Worm (Caenorhabditis elegans) whole organism, L1 larva: ENCODE measurements around the gene egl-38.

ENCODE experiments used
- ceh-90 ChIP-seq: sonication (generic microtip); optimal IDR thresholded peaks from 2 replicates; lab custom pipeline; 2016; ENCODE audit warnings: missing genetic modification characterization, missing compliant biosample characterization
- egl-27 ChIP-seq, 2 experiments: fragments of 150-350 bp in 1 of 2; sonication (generic microtip); optimal IDR thresholded peaks; 3 replicates each; lab custom pipeline; 2017 to 2018; ENCODE audit warnings: missing biosample characterization in 2 of 2, missing genetic modification characterization in 2 of 2, missing genetic modification reagents in 2 of 2
- fkh-10 ChIP-seq: sonication (generic microtip); optimal IDR thresholded peaks from 2 replicates; lab custom pipeline; 2017; ENCODE audit warnings: missing biosample characterization, missing genetic modification reagents, missing genetic modification characterization
- mdl-1 ChIP-seq, 2 experiments: fragments of 150-350 bp; optimal IDR thresholded peaks; 2 replicates each; lab custom pipeline; 2014 to 2017; ENCODE audit warnings: missing biosample characterization in 2 of 2, missing genetic modification characterization in 2 of 2, inconsistent platforms in 1 of 2
- nhr-20 ChIP-seq: sonication (generic microtip); optimal IDR thresholded peaks from 2 replicates; lab custom pipeline; 2016; ENCODE audit warnings: mild to moderate bottlenecking, missing genetic modification characterization, missing compliant biosample characterization
- skn-1 ChIP-seq: fragments of 150-350 bp; optimal IDR thresholded peaks from 2 replicates; lab custom pipeline; 2014; ENCODE audit warnings: missing biosample characterization, missing genetic modification characterization
- zag-1 ChIP-seq: fragments of 150-350 bp; optimal IDR thresholded peaks from 2 replicates; lab custom pipeline; 2014; ENCODE audit warnings: missing biosample characterization, missing genetic modification characterization
- ztf-11 ChIP-seq, 2 experiments: sonication (generic microtip); optimal IDR thresholded peaks; 2 replicates each; lab custom pipeline; 2016 to 2017; ENCODE audit warnings: missing genetic modification characterization in 2 of 2, missing biosample characterization in 1 of 2, missing compliant biosample characterization in 1 of 2

DNA sequence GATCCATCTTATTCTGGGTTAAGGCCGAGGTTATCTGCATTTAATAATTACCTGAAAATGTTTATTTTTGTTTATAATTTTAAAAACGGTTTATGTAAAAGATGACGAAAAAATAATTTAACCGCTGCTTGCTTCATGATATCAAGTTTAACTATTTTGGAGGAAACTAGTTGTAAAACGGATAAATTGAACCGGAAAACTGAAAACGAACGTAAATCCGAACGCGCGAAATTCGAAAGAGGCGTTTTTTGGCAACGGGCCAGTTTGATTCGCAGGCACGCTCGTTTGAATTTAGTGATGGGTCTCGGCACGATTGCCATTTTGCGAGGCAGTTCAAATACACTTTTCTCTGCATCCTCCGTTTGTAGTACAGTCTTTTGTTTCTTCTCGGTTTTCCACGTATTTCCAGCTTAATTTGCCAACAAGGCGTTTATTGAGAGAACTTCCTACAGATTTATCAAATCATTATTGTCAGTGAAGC is 18.6 kb upstream of the egl-38 start, which contains the start of the genes gtbp-1 and K08F4.3:
- TF ChIP-seq nhr-20 (tag; lab: Kevin White, UChicago) (peak; percentile 68), ceh-90 (tag; lab: Kevin White, UChicago) (no peak), fkh-10 (no peak), mdl-1 (tag; optimal IDR thresholded peaks at IDR 0.05; lab: Kevin White, UChicago) (peak in 1 of 2 experiments; percentile 66), egl-27 (tag; optimal IDR thresholded peaks at IDR 0.05; lab: Kevin White, UChicago) (no peak), zag-1 (tag; lab: Kevin White, UChicago) (no peak), ztf-11 (tag; optimal IDR thresholded peaks at IDR 0.05; lab: Kevin White, UChicago) (no peak), skn-1 (tag; lab: Kevin White, UChicago) (peak; percentile 75)
